Worm (Caenorhabditis elegans) whole organism, L4 larva: ENCODE results near the gene snb-7.
A peak's percentile ranks its signal among the peaks of the same experiment; 100 is the strongest.

Experiments used
- aha-1 ChIP-seq: fragments of 150-350 bp; peaks from one replicate; lab custom pipeline; 2014; ENCODE audit warnings: missing biosample characterization, missing genetic modification characterization
- lin-39 ChIP-seq: fragments of 150-350 bp; optimal IDR thresholded peaks from 2 replicates; lab custom pipeline; 2014; ENCODE audit warnings: missing biosample characterization, missing genetic modification reagents, missing genetic modification characterization
- lir-3 ChIP-seq: sonication (generic microtip); optimal IDR thresholded peaks from 2 replicates; lab custom pipeline; 2016; ENCODE audit warnings: mild to moderate bottlenecking, missing genetic modification characterization, missing compliant biosample characterization
- nhr-28 ChIP-seq: fragments of 150-350 bp; optimal IDR thresholded peaks from 2 replicates; lab custom pipeline; 2014; ENCODE audit warnings: missing biosample characterization, missing genetic modification characterization

DNA sequence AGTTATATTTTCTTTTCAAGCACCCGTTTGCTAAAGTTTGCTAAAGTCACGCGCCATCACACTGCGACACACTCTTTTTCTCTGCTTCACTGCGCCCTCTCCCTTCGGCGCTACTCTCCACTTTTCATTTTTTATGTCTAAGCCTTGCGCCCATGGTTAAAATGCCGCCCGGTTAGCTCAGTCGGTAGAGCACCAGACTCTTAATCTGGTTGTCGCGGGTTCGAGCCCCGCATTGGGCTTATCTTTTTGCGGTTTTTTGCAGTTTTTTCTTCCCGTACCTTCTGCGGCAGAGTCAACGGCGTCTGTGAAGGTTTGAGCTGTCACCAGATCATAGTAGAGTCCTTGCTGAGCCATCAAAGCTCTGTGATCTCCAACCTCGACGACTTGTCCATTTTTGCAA lies 33.9 kb downstream of the snb-7 start:
- TF ChIP-seq lir-3 (tag; lab: Kevin White, UChicago) (peak; percentile 13), nhr-28 (peak; percentile 34), lin-39 (tag; lab: Kevin White, UChicago) (no peak), aha-1 (peak; percentile 99)
